Worm (Caenorhabditis elegans) whole organism, L3 larva: ENCODE data around the gene F28H7.8.

Source experiments
- elt-1 ChIP-seq: fragments of 150-350 bp; optimal IDR thresholded peaks from 2 replicates; lab custom pipeline; 2014; ENCODE audit warnings: missing biosample characterization, missing genetic modification characterization
- eor-1 ChIP-seq, 2 experiments: fragments of 150-350 bp; optimal IDR thresholded peaks; 2 replicates each; lab custom pipeline; 2014 to 2018; ENCODE audit warnings: missing biosample characterization in 2 of 2, missing genetic modification characterization in 2 of 2
- nfya-1 ChIP-seq: sonication (generic microtip); optimal IDR thresholded peaks from 2 replicates; lab custom pipeline; 2017; ENCODE audit warnings: missing genetic modification characterization, mild to moderate bottlenecking, missing compliant biosample characterization, antibody characterized with exemption, moderate library complexity; ENCODE audit not compliant: insufficient read depth
- nhr-11 ChIP-seq: fragments of 150-350 bp; optimal IDR thresholded peaks from 2 replicates; lab custom pipeline; 2014; ENCODE audit warnings: missing biosample characterization, missing genetic modification characterization
- nhr-77 ChIP-seq: fragments of 150-350 bp; optimal IDR thresholded peaks from 2 replicates; lab custom pipeline; 2014; ENCODE audit warnings: missing biosample characterization, missing genetic modification characterization
- skn-1 ChIP-seq: fragments of 150-350 bp; optimal IDR thresholded peaks from 2 replicates; lab custom pipeline; 2014; ENCODE audit warnings: missing biosample characterization, missing genetic modification characterization
- tbx-2 ChIP-seq: sonication (generic microtip); optimal IDR thresholded peaks from 2 replicates; lab custom pipeline; 2016; ENCODE audit warnings: mild to moderate bottlenecking, missing genetic modification characterization, missing compliant biosample characterization
- unc-62 ChIP-seq: fragments of 150-350 bp; sonication (generic microtip); optimal IDR thresholded peaks from 4 replicates; lab custom pipeline; 2014; ENCODE audit warnings: missing biosample characterization, missing genetic modification reagents, missing genetic modification characterization

DNA sequence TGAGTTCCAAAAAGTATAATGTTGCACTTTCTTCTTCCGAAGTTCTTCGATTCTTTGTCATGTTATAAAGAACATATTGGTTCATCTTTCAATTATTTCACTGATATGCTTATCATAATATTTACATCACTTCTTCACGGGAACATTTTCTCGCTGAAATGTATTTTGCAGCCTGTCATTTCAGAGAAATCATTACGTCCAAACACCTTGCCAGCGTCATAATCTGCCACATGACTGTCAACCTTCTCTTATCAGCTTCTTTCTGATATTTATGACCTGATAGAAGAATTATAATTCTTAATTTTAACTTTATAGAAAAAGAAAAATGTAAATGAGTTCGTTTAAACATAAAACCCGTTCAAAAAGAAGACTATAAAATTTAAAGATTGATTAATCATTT is 43.3 kb downstream of the F28H7.8 start:
- TF ChIP-seq nfya-1 (tag; lab: Kevin White, UChicago) = no peak
- no peak for TF ChIP-seq nhr-77 (tag; lab: Kevin White, UChicago)
- no peak for TF ChIP-seq nhr-11 (tag; lab: Kevin White, UChicago)
- TF ChIP-seq eor-1 (tag; optimal IDR thresholded peaks at IDR 0.05; lab: Kevin White, UChicago) = no peak
- TF ChIP-seq unc-62 = no peak
- no peak for TF ChIP-seq tbx-2 (tag; lab: Kevin White, UChicago)
- TF ChIP-seq elt-1 (tag; lab: Kevin White, UChicago) = no peak
- no peak for TF ChIP-seq skn-1 (tag; lab: Kevin White, UChicago)
